Fruit fly (Drosophila melanogaster) Kc167 (cell line): ENCODE data around the gene CG1774.

ENCODE experiments used
- Myc ChIP-seq: fragments of >200 bp; optimal IDR thresholded peaks from 2 replicates; lab custom pipeline; 2017; ENCODE audit warnings: missing external identifiers
- Sin3A ChIP-seq: fragments of >200 bp; optimal IDR thresholded peaks from 2 replicates; lab custom pipeline; 2018; ENCODE audit warnings: missing external identifiers
- insv ChIP-seq: fragments of >200 bp; optimal IDR thresholded peaks from 3 replicates; lab custom pipeline; 2018; ENCODE audit warnings: missing external identifiers
- psq ChIP-seq: fragments of >200 bp; optimal IDR thresholded peaks from 2 replicates; lab custom pipeline; 2017; ENCODE audit warnings: missing external identifiers

DNA sequence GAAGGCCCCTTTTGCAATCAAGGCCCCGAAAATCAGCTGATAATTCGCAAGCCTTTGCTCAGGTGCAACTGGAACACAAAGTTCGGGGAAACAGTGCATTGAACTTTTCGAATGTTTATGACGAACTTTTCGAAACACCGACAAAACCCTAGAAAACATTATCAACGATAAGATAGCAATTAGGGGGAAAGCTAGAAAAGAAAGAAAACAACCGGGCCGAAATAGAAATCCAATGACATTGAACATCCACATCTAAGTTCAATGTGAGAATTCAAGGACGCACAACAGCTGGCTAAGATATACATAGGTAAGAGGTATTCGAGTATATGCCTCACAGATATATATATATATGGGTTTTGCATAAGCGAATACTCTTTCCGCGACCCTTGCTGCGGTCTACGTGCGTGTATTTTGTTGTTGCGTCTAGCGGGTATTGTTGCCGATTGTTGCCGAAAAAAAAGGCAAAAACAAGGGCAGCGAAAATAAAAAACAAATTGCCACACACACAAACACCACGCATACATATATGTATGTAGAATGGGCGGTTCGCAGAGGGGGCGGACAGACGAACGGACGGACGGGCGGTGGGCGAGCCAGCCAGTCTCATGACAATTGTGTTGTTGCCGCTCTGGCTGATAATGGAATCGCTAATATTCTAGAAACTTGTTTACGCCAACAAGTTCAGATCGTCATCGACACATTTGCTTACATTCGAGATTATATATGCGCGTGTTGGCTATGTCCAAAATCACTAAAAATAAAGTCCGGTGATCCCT lies 7.1 kb downstream of the CG1774 start:
- TF ChIP-seq psq (lab: Kevin White, UChicago) (no peak), Sin3A (no peak), insv (lab: Kevin White, UChicago) (no peak), Myc (lab: Kevin White, UChicago) (no peak)
